Worm (Caenorhabditis elegans): ENCODE data around the gene vit-2.

Gene vit-2

DNA sequence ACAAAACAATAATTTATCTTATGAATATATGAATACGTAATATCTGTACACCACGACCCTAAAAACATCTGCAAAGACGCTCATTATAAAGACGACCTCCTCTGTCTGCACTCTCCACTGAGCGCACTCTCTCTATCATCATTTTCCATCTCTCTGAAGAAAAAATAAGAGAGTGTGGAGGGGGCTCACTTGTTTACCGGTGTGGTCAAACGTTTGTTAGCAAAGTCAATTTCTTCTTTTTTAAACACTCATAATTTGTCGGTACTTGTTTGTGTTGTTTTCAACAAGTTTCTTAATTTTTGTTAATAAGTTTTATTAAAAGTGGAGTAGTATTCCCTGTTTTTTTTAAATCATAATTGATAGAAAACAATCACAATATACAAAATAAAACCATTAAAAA lies 14.6 kb upstream of the vit-2 start (continued):
- TF ChIP-seq zip-11 (GFP tag; IDR thresholded peaks at IDR 0.05) (no peak), mes-2 (tag; optimal IDR thresholded peaks at IDR 0.05; ENCODE audit: poor library complexity, severe bottlenecking) (no peak), madf-9 (GFP tag; conservative IDR thresholded peaks at IDR 0.05) (no peak)

DNA sequence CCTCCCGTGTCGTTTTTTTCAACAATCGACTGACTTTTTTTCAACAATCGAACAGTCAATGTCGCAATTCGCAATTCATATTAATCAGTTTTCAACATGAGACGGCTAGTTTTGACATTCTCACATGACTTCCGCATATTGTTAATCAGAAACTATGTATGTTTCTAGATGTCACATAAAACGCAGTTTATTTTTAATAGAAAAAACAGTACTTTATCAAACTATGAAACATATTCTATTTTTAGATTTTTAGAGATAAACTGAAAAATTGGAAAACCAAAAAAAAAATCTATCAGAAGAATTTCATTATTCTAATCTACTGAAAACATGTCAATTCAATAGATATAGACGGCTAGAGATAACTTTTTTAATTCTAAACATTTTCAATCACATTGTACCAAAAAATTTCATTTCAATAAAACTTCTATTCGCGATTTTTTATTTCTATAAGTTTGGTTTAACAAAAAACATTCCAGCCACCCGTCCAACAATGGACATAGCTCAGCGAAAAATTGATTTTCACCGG lies 13.4 kb upstream of the vit-2 start, which contains the start of gene pnk-4:
Gene pnk-4, plus strand, starts transcription at position 476 of the 526 bp plus-strand sequence.
- peak; percentile 18 for TF ChIP-seq dve-1 (tag; optimal IDR thresholded peaks at IDR 0.05; ENCODE audit: insufficient read depth)
- no peak for TF ChIP-seq set-16 (GFP tag; IDR thresholded peaks at IDR 0.05)
- no peak for TF ChIP-seq nhr-237 (tag; optimal IDR thresholded peaks at IDR 0.05)
- 0 out of 2 replicates have a peak, but pooled peaks have one; percentile 7 for TF ChIP-seq dmd-6 (GFP tag; IDR thresholded peaks at IDR 0.05)
- no peak for TF ChIP-seq daf-19 (GFP tag; conservative IDR thresholded peaks at IDR 0.05)
- TF ChIP-seq aha-1 (tag): peak; percentile 95
- TF ChIP-seq zfp-3 (GFP tag; conservative IDR thresholded peaks at IDR 0.05): no peak
- TF ChIP-seq nhr-41 (GFP tag; IDR thresholded peaks at IDR 0.05): no peak
- TF ChIP-seq hlh-11 (tag; optimal IDR thresholded peaks at IDR 0.05): peak; percentile 1
- TF ChIP-seq nhr-77 (tag; optimal IDR thresholded peaks at IDR 0.05): no peak

DNA sequence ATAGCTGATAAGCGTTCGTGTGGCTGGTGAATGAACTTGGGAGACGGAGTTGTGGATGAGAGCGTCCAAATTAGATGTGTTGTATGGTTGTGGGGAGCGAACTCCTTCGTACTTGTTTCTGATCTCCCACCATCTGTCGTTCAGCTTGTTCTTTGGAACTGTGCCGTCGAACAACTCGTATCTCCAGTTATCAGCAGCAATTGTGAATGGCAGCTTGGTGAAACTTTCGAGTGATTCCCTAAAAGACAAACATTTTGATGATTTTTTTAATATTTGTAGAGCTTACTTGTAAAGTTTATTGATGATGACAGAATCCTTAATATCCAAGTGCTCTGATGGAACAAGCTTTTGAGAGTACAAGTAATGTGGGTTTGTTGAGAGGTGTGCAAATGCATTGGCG lies 6.8 kb upstream of the vit-2 start:
- TF ChIP-seq lin-13 (GFP tag; optimal IDR thresholded peaks at IDR 0.05): no peak
- no peak for TF ChIP-seq snpc-1.2 (GFP tag; IDR thresholded peaks at IDR 0.05)
- TF ChIP-seq hlh-11 (tag; optimal IDR thresholded peaks at IDR 0.05): no peak
- TF ChIP-seq fkh-10 (GFP tag; optimal IDR thresholded peaks at IDR 0.05): no peak
- TF ChIP-seq nhr-102 (tag; optimal IDR thresholded peaks at IDR 0.05): no peak
- TF ChIP-seq dmd-6 (GFP tag; IDR thresholded peaks at IDR 0.05): peak; percentile 50

DNA sequence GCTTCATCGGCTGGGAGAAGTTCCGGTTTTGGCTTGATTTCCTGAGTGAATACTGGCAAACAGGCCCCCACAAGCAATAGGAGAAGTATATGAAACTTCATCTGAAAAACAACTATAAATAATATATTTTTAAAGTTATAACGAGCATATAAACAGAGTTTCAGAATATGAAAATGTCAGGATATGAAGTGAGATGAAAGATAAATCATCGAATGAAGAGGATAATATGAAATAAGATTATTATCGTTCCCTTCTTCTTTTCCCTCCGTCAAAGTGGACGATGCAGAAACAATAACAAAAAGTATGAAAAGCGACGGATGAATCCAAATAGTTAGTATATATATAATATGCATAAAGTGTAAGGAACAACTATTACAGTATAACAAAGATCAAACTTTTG lies 3.9 kb upstream of the vit-2 start, which contains the start of gene acn-1:
Gene acn-1, minus strand, starts transcription at position 101 of the 400 bp plus-strand sequence.
- TF ChIP-seq skn-1 (tag; optimal IDR thresholded peaks at IDR 0.05) (no peak), unc-62 (GFP tag; optimal IDR thresholded peaks at IDR 0.05 in 1 of 2) (peak in 1 of 2 experiments; percentile 37), unc-62 (tag; optimal IDR thresholded peaks at IDR 0.05) (no peak), duxl-1 (tag; optimal IDR thresholded peaks at IDR 0.05; ENCODE audit: poor library complexity) (no peak), F37D6.2 (tag; optimal IDR thresholded peaks at IDR 0.05) (no peak)

DNA sequence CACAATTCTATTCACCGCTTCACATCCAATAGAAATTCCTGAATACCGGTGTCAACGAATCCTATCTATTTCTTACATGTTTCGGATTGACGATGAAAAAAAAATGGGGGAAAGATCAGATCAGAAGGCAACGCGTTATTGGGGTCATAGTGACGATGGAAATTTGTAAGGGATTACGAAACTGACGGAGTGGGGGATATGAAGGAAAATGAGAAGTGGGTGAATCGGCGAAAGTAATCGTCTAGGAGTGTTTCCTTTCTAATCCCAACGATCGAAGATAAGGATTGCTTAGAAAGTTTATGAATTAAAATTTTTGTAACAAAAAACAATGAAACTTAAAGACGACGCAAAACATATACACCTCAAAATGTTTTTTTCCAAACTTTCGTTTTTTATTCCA lies 1.9 kb upstream of the vit-2 start:
- no peak for TF ChIP-seq R02D3.7 (tag; optimal IDR thresholded peaks at IDR 0.05)
- peak; percentile 66 for TF ChIP-seq aha-1 (tag)

DNA sequence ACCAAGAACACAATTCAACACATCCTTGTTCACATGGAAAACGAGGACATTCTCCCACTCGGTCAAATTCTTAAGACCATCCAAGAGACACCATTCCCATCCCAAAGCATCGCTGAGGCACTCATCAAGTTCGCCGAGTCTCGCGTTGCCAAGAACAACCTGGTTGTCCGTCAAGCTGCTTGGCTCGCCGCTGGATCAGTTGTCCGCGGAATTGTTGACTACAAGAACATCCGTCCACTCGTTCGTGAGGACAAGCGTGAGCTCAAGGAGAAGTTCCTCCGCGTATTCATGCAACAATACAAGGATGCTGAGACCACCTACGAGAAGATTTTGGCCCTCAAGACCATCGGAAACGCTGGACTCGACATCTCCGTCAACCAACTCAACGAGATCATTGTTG lies 1.5 kb downstream of the vit-2 start:
- TF ChIP-seq lin-39 (tag; optimal IDR thresholded peaks at IDR 0.05) (no peak), zfp-3 (GFP tag; conservative IDR thresholded peaks at IDR 0.05) (peak; percentile 64; the same call in 1 of the 2 replicates), dmd-6 (GFP tag; IDR thresholded peaks at IDR 0.05) (no peak)

DNA sequence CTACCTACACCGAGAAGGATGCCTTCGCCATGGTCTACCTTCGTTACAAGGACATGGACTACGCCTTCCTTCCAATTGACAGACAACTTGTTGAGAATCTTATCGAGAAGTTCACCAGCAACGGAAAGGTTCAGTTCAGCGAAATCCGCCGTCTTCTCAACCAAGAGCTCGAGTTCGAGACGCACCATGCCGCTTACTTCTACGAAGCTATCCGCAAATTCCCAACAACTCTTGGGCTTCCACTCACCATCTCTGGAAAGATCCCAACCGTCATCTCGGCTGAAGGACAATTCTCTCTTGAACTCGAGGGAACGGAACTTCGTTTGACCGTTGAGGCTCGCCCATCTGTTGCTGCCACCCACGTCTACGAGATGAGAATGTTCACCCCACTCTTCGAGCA lies 2.6 kb downstream of the vit-2 start:
- TF ChIP-seq ama-1 (optimal IDR thresholded peaks at IDR 0.05) (no peak), zfp-3 (GFP tag; conservative IDR thresholded peaks at IDR 0.05) (0 out of 2 replicates have a peak, but pooled peaks have one; percentile 7)

DNA sequence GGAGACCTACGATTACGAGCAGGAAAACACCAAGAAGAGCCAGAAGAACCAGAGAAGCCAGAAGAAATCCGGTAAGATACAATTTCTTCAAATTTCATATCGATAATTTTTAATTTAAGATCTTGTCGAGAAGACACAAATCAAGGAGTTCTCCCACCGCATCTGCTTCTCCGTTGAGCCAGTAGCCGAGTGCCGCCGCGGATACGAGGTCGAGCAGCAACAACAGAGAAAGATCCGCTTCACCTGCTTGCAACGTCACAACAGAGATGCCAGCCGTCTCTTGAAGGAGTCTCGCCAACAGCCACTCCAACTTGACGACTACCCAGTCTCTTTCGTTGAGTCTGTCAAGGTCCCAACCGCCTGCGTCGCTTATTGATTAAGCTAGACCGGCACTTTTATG lies 4.9 kb downstream of the vit-2 start:
- no peak for TF ChIP-seq nhr-77 (tag; optimal IDR thresholded peaks at IDR 0.05)
- no peak for TF ChIP-seq lir-3 (tag; optimal IDR thresholded peaks at IDR 0.05)
- TF ChIP-seq pha-4 (GFP tag; IDR thresholded peaks at IDR 0.05): peak; percentile 33; the same call in 1 of the 2 replicates
- no peak for TF ChIP-seq pha-4 (tag; optimal IDR thresholded peaks at IDR 0.05)
- TF ChIP-seq set-16 (GFP tag; IDR thresholded peaks at IDR 0.05): peak; percentile 70
- no peak for TF ChIP-seq ceh-62 (tag; optimal IDR thresholded peaks at IDR 0.05)
- no peak for TF ChIP-seq lin-13 (GFP tag; optimal IDR thresholded peaks at IDR 0.05)
- no peak for TF ChIP-seq egl-27 (tag; optimal IDR thresholded peaks at IDR 0.05)
- no peak for TF ChIP-seq lsy-2 (tag; optimal IDR thresholded peaks at IDR 0.05)
- TF ChIP-seq mdl-1 (tag; optimal IDR thresholded peaks at IDR 0.05): no peak

Measured in whole organism, L4 larva.